Worm (Caenorhabditis elegans): ENCODE results near the gene C44B9.3.

C44B9.3 gene

DNA sequence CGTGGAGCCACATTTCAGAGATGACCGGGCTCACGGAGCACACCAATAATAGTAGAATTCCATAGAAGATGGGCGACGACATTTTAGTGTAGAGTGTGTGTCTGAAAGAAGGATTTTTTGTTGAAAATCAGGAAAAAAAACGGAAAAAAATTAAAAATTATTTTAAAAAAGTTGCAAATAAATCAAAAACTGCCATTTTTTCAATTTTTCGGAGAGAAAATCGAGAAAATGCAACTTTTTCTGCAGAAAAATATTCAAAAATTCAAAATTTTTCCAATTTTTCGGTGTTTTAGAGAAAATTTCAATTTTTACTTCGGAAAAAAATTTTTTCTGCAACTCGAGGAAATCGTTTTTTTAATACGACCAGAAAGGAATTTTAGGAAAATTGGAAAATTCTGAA, at the start of gene C44B9.3:
TSS of gene C44B9.3 (minus strand) at position 101 of the 400 bp plus-strand sequence.
- no peak for TF ChIP-seq mbf-1 (tag; optimal IDR thresholded peaks at IDR 0.05)
- no peak for TF ChIP-seq snpc-4 (tag; optimal IDR thresholded peaks at IDR 0.05)
- TF ChIP-seq fos-1 (tag; optimal IDR thresholded peaks at IDR 0.05), result no peak
- no peak for TF ChIP-seq nhr-25 (tag; optimal IDR thresholded peaks at IDR 0.05)
- TF ChIP-seq unc-62 (GFP tag; optimal IDR thresholded peaks at IDR 0.05), result no peak
- no peak for TF ChIP-seq sma-3 (GFP tag; optimal IDR thresholded peaks at IDR 0.05)
- TF ChIP-seq skn-1 (tag; optimal IDR thresholded peaks at IDR 0.05), result no peak
- TF ChIP-seq unc-55 (GFP tag; optimal IDR thresholded peaks at IDR 0.05), result no peak
- TF ChIP-seq lin-39 (tag; optimal IDR thresholded peaks at IDR 0.05), result no peak

- no peak for TF ChIP-seq sma-3 (GFP tag; optimal IDR thresholded peaks at IDR 0.05)
- TF ChIP-seq nhr-6 (tag; optimal IDR thresholded peaks at IDR 0.05), result no peak
- no peak for TF ChIP-seq gmeb-1 (tag; optimal IDR thresholded peaks at IDR 0.05)
- no peak for TF ChIP-seq dmd-4 (tag; optimal IDR thresholded peaks at IDR 0.05)
- no peak for TF ChIP-seq ceh-82 (tag; optimal IDR thresholded peaks at IDR 0.05)
- no peak for TF ChIP-seq unc-55 (GFP tag; optimal IDR thresholded peaks at IDR 0.05)
- TF ChIP-seq lin-39 (tag; optimal IDR thresholded peaks at IDR 0.05), result no peak
- no peak for TF ChIP-seq nhr-77 (tag; optimal IDR thresholded peaks at IDR 0.05)
- TF ChIP-seq unc-62 (GFP tag; optimal IDR thresholded peaks at IDR 0.05), result no peak
- TF ChIP-seq mdl-1 (tag; optimal IDR thresholded peaks at IDR 0.05), result no peak
- no peak for TF ChIP-seq nhr-237 (tag; optimal IDR thresholded peaks at IDR 0.05)
- TF ChIP-seq mab-5 (tag; optimal IDR thresholded peaks at IDR 0.05), result no peak
Measured at ce11 chrIII:10923539-10923938, 43.6 kb upstream of the C44B9.3 start.

- TF ChIP-seq sem-4 (tag; optimal IDR thresholded peaks at IDR 0.05) (no peak), lin-39 (tag; optimal IDR thresholded peaks at IDR 0.05) (no peak), elt-1 (tag; optimal IDR thresholded peaks at IDR 0.05) (no peak), unc-62 (GFP tag; optimal IDR thresholded peaks at IDR 0.05) (no peak), nhr-12 (tag; optimal IDR thresholded peaks at IDR 0.05) (no peak), skn-1 (tag; optimal IDR thresholded peaks at IDR 0.05) (no peak), alr-1 (tag; optimal IDR thresholded peaks at IDR 0.05) (no peak), crh-2 (tag; optimal IDR thresholded peaks at IDR 0.05) (no peak), elt-3 (tag; optimal IDR thresholded peaks at IDR 0.05) (no peak), fos-1 (tag; optimal IDR thresholded peaks at IDR 0.05) (no peak), snpc-4 (tag; optimal IDR thresholded peaks at IDR 0.05) (no peak), C34F6.9 (tag; optimal IDR thresholded peaks at IDR 0.05) (no peak)
Measured at ce11 chrIII:10921474-10921873, 41.5 kb upstream of the C44B9.3 start.

ce11 chrIII:10920044-10920443, 40.1 kb upstream of the C44B9.3 start, which contains the start of gene vab-7:
Gene vab-7, plus strand, starts transcription at chrIII:10920344.
- TF ChIP-seq ZK546.5 (tag; optimal IDR thresholded peaks at IDR 0.05), result no peak
- TF ChIP-seq nhr-25 (tag; optimal IDR thresholded peaks at IDR 0.05), result no peak
- TF ChIP-seq sma-3 (GFP tag; optimal IDR thresholded peaks at IDR 0.05), result no peak
- TF ChIP-seq ceh-16 (tag; optimal IDR thresholded peaks at IDR 0.05), result no peak
- TF ChIP-seq nhr-237 (tag; optimal IDR thresholded peaks at IDR 0.05), result no peak
- no peak for TF ChIP-seq unc-55 (GFP tag; optimal IDR thresholded peaks at IDR 0.05)
- no peak for TF ChIP-seq Y55F3AM.14 (GFP tag; optimal IDR thresholded peaks at IDR 0.05)
- TF ChIP-seq alr-1 (tag; optimal IDR thresholded peaks at IDR 0.05), result no peak
- TF ChIP-seq R02D3.7 (tag; optimal IDR thresholded peaks at IDR 0.05), result no peak
- TF ChIP-seq ama-1 (optimal IDR thresholded peaks at IDR 0.05), result no peak
- no peak for TF ChIP-seq nhr-6 (tag; optimal IDR thresholded peaks at IDR 0.05)
- no peak for TF ChIP-seq crh-2 (tag; optimal IDR thresholded peaks at IDR 0.05)
- no peak for TF ChIP-seq elt-1 (tag; optimal IDR thresholded peaks at IDR 0.05)
- no peak for TF ChIP-seq lsy-2 (tag; optimal IDR thresholded peaks at IDR 0.05)
- TF ChIP-seq gmeb-1 (tag; optimal IDR thresholded peaks at IDR 0.05), result no peak
- TF ChIP-seq snpc-4 (tag; optimal IDR thresholded peaks at IDR 0.05), result no peak

DNA sequence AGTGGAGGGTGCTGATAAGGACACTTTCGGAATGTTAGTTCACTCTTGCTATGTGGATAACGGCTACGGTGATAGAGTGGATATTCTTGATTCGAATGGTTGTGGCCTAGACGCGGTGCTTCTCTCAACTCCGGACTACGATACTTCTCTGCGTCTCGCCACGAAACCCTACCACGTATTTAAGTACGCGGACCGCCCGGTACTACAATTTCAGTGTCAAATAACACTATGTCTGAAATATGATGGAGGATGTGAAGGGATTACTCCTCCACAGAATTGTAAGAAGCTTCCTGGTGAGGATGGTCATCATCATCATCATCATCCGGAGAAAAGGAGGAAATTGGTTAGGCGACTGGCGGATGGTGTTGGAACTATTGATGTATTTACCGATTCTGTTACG, 35.0 kb upstream of the C44B9.3 start:
- TF ChIP-seq mdl-1 (tag; optimal IDR thresholded peaks at IDR 0.05), result no peak
- no peak for TF ChIP-seq peb-1 (tag; optimal IDR thresholded peaks at IDR 0.05)
- no peak for TF ChIP-seq blmp-1 (tag; optimal IDR thresholded peaks at IDR 0.05; ENCODE audit: insufficient read depth)
- no peak for TF ChIP-seq nhr-6 (tag; optimal IDR thresholded peaks at IDR 0.05)
- TF ChIP-seq egl-27 (tag; optimal IDR thresholded peaks at IDR 0.05), result no peak
- no peak for TF ChIP-seq elt-1 (tag; optimal IDR thresholded peaks at IDR 0.05)
- no peak for TF ChIP-seq ztf-1 (GFP tag; conservative IDR thresholded peaks at IDR 0.05)

Data from whole organism, L2 larva.